Fruit fly (Drosophila melanogaster) whole organism, prepupa: Measurements from ENCODE around the gene nebu.

Experiments
- CG3919 ChIP-seq: fragments of 200-800 bp; sonication (Bioruptor generic); optimal IDR thresholded peaks from 3 replicates; lab custom pipeline; 2016; ENCODE audit warnings: missing biosample characterization, missing genetic modification characterization
- CG8119 ChIP-seq: fragments of 200-800 bp; sonication (Bioruptor generic); IDR thresholded peaks from 3 replicates; pipeline ENCODE4 v1.3.6; 2022; ENCODE audit warnings: missing biosample characterization, missing genetic modification characterization
- Hr39 ChIP-seq: fragments of 200-800 bp; sonication (Bioruptor generic); optimal IDR thresholded peaks from 2 replicates; lab custom pipeline; 2016; ENCODE audit warnings: missing biosample characterization, missing genetic modification characterization
- Lpt ChIP-seq: fragments of 200-800 bp; sonication (Bioruptor generic); optimal IDR thresholded peaks from 3 replicates; lab custom pipeline; 2016; ENCODE audit warnings: missing biosample characterization, missing genetic modification characterization
- Sox102F ChIP-seq: fragments of 200-800 bp; sonication (Bioruptor generic); optimal IDR thresholded peaks from 2 replicates; lab custom pipeline; 2016; ENCODE audit warnings: missing biosample characterization, mild to moderate bottlenecking, missing genetic modification characterization

dm6 chr3L:12804035-12804729, 38.7 kb downstream of the nebu start:
- TF ChIP-seq Sox102F (GFP tag; lab: Kevin White, UChicago) (no peak), Hr39 (GFP tag; lab: Kevin White, UChicago) (no peak), CG8119 (GFP tag; lab: Robert Waterston, UW) (peak; percentile 22; the same call in 1 of the 3 replicates), Lpt (GFP tag; lab: Kevin White, UChicago) (no peak), CG3919 (GFP tag; lab: Kevin White, UChicago) (no peak)
